Worm (Caenorhabditis elegans): ENCODE data around the gene R02F2.1.

- no peak for TF ChIP-seq W03F9.2 (tag; optimal IDR thresholded peaks at IDR 0.05)
- no peak for TF ChIP-seq dao-5 (tag; optimal IDR thresholded peaks at IDR 0.05)
- TF ChIP-seq him-1 (tag; optimal IDR thresholded peaks at IDR 0.05): no peak
These were observed 29.0 kb upstream of the R02F2.1 start for ce11 chrIII:5472693-5473092.

All from whole organism, L4/young adult.